Fruit fly (Drosophila melanogaster): Measurements from ENCODE around the gene Nup35.

Gene Nup35

dm6 chrX:18647961-18648360 lies at the start of gene Nup35 (continued):
- TF ChIP-seq row (GFP tag; IDR thresholded peaks at IDR 0.05) (peak; percentile 59), hbn (GFP tag; IDR thresholded peaks at IDR 0.05; ENCODE audit: partially characterized antibody) (peak; percentile 46), CG18476 (GFP tag; optimal IDR thresholded peaks at IDR 0.05) (no peak), Chrac-16 (GFP tag; optimal IDR thresholded peaks at IDR 0.05) (no peak), CG15479 (GFP tag; optimal IDR thresholded peaks at IDR 0.05) (no peak), repo (GFP tag; optimal IDR thresholded peaks at IDR 0.05) (no peak), Hr78 (GFP tag; optimal IDR thresholded peaks at IDR 0.05) (no peak), Sin3A (optimal IDR thresholded peaks at IDR 0.05) (peak; percentile 33), CG7372 (GFP tag; IDR thresholded peaks at IDR 0.05) (no peak), zen2 (GFP tag; IDR thresholded peaks at IDR 0.05; ENCODE audit: partially characterized antibody) (peak; percentile 46; the same call in 1 of the 3 replicates), CG42726 (GFP tag; IDR thresholded peaks at IDR 0.05; ENCODE audit: partially characterized antibody) (peak; percentile 68; the same call in 1 of the 2 replicates), CG17802 (tag; optimal IDR thresholded peaks at IDR 0.05) (no peak), CG2116 (GFP tag; optimal IDR thresholded peaks at IDR 0.05) (peak; percentile 65), BEAF-32 (GFP tag; optimal IDR thresholded peaks at IDR 0.05) (peak; percentile 81), ATbp (GFP tag; optimal IDR thresholded peaks at IDR 0.05) (no peak), CoRest (tag; optimal IDR thresholded peaks at IDR 0.05) (peak; percentile 34), sens (GFP tag) (peak; percentile 36), CG11085 (GFP tag; IDR thresholded peaks at IDR 0.05) (no peak), jumu (GFP tag; optimal IDR thresholded peaks at IDR 0.05) (no peak)

DNA sequence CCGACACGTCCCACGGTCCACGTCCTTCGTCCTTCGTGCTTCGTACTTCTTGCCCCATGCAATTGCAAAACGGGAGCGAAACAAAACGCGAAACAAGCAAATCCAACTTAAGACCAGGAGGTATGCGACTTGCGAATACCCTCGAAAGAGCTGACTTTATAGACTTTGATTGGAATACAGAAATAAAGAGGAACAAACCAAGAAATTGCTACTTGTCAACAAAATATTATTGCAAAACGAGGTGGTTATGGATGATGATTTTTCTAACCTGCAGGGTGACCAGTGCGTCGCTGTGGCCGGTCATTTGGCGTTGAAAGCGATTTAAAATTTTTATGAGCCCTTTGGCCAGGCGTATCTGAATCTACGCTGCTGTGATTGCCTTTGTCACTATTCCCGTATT lies 34.5 kb upstream of the Nup35 start:
- peak; percentile 26 for TF ChIP-seq Abd-B (GFP tag; optimal IDR thresholded peaks at IDR 0.05)
- no peak for TF ChIP-seq ac (GFP tag; optimal IDR thresholded peaks at IDR 0.05)
- no peak for TF ChIP-seq HLHmδ (GFP tag; optimal IDR thresholded peaks at IDR 0.05)
- peak; percentile 49 for TF ChIP-seq CG11504 (tag; optimal IDR thresholded peaks at IDR 0.05)
- no peak for TF ChIP-seq pan (optimal IDR thresholded peaks at IDR 0.05)
- peak in 1 of 2 experiments; percentile 12 for TF ChIP-seq pan (GFP tag; optimal IDR thresholded peaks at IDR 0.05 in 1 of 2, IDR thresholded peaks at IDR 0.05 in 1 of 2)
- TF ChIP-seq Xrp1 (GFP tag; IDR thresholded peaks at IDR 0.05): peak; percentile 41
- peak; percentile 14 for TF ChIP-seq ATbp (GFP tag; optimal IDR thresholded peaks at IDR 0.05)
- no peak for TF ChIP-seq Vsx1 (GFP tag; optimal IDR thresholded peaks at IDR 0.05)
- TF ChIP-seq Oli (tag; optimal IDR thresholded peaks at IDR 0.05): peak; percentile 25
- TF ChIP-seq slbo (GFP tag; IDR thresholded peaks at IDR 0.05): peak; percentile 31; the same call in 1 of the 2 replicates
- peak; percentile 34 for TF ChIP-seq CG2120 (GFP tag; optimal IDR thresholded peaks at IDR 0.05)
- peak; percentile 33 for TF ChIP-seq ind (GFP tag; optimal IDR thresholded peaks at IDR 0.05)
- TF ChIP-seq Sox102F (GFP tag; optimal IDR thresholded peaks at IDR 0.05): peak; percentile 10
- peak; percentile 13 for TF ChIP-seq CG7556 (GFP tag; optimal IDR thresholded peaks at IDR 0.05)
- TF ChIP-seq HLH3B (GFP tag; IDR thresholded peaks at IDR 0.05): peak; percentile 10; the same call in 1 of the 2 replicates
- peak; percentile 1 for TF ChIP-seq Hsf (GFP tag; optimal IDR thresholded peaks at IDR 0.05)
- peak; percentile 13 for TF ChIP-seq nmo (GFP tag; optimal IDR thresholded peaks at IDR 0.05)
- no peak for TF ChIP-seq CG13296 (GFP tag; optimal IDR thresholded peaks at IDR 0.05)
- peak; percentile 0 for TF ChIP-seq CG17359 (tag; optimal IDR thresholded peaks at IDR 0.05)
- TF ChIP-seq repo (GFP tag; optimal IDR thresholded peaks at IDR 0.05): no peak
- TF ChIP-seq CG12391 (tag; optimal IDR thresholded peaks at IDR 0.05): peak; percentile 1
- TF ChIP-seq prd (optimal IDR thresholded peaks at IDR 0.05): no peak
- TF ChIP-seq prd (GFP tag; IDR thresholded peaks at IDR 0.05): peak; percentile 56; the same call in 2 of the 3 replicates
- peak; percentile 5 for TF ChIP-seq Hmr (GFP tag; optimal IDR thresholded peaks at IDR 0.05)
- peak; percentile 47 for TF ChIP-seq D19A (tag; optimal IDR thresholded peaks at IDR 0.05)
- TF ChIP-seq Meics (GFP tag; optimal IDR thresholded peaks at IDR 0.05): peak; percentile 15
- TF ChIP-seq ken (GFP tag; IDR thresholded peaks at IDR 0.05): 0 out of 3 replicates have a peak, but pooled peaks have one; percentile 9
- TF ChIP-seq pnt (GFP tag; optimal IDR thresholded peaks at IDR 0.05): peak; percentile 6
- peak; percentile 29 for TF ChIP-seq lab (GFP tag; optimal IDR thresholded peaks at IDR 0.05)
- peak; percentile 5 for TF ChIP-seq CoRest (tag; optimal IDR thresholded peaks at IDR 0.05)
- no peak for TF ChIP-seq CG9437 (GFP tag; optimal IDR thresholded peaks at IDR 0.05)
- TF ChIP-seq sens (GFP tag): peak; percentile 44
- no peak for TF ChIP-seq dati (GFP tag; IDR thresholded peaks at IDR 0.05)

Data from whole organism, embryonic.